Fruit fly (Drosophila melanogaster): ENCODE measurements around the gene CG6503.

The CG6503 gene

dm6 chr3R:26442609-26443180 lies 17.8 kb upstream of the CG6503 start:
- peak; percentile 39 for TF ChIP-seq noc (tag; optimal IDR thresholded peaks at IDR 0.05)

DNA sequence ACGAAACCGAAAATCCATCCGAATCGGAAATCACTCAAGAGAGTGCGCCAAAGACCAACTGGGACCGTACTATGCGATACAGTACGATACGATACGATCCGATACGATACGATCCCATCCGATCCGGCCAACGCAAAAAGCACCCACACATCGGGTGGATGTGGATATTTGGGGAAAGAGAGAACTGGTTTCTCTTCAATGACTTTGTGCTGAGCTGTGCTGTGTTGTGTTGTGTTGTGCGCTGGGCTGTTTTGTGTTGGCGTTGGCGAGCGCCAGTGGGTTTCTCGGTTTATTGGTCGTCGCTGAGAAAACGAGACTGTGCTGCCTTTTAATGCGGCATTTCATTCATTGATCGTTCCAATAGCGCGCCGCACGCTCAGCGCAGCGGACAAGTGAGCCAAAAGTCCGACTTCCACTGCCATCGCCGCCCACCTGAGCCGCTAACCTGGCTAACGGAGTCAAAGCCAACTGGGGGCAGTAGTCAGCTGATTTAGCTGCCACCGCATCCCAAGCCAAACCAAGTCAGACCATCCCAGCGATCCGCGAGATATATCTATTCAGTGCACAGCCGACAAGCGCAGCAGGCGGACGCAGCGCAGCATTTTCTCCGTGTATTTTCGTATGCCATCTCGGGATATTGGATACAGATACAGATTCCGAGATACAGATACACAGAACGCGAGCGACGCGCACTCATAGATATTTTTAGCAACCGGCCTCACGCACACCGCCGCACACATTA lies 15.7 kb upstream of the CG6503 start, which contains the start of gene tx:
Gene tx (plus strand): TSS at position 324 of the 742 bp plus-strand sequence.
- TF ChIP-seq noc (tag; optimal IDR thresholded peaks at IDR 0.05) = no peak

DNA sequence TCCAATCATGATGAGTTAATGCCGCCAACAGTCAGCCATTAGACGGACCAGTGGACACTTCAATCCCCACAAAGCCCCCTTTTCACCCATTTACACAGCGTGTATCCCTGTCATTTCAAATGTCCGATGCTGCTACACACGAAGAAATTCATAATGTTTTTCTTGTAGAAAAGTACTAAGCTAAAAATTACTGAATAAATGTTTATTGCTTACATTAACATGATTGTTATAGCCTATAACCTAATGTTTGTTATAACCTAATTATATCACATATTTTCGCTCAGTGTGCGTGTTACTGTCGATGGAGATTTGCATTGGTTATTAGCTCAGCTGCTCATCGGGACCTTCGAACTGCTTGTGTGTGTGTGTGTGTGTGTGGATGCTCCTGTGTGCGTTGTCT lies 11.6 kb upstream of the CG6503 start:
- no peak for TF ChIP-seq noc (tag; optimal IDR thresholded peaks at IDR 0.05)

- TF ChIP-seq noc (tag; optimal IDR thresholded peaks at IDR 0.05) = no peak
Measured at dm6 chr3R:26436001-26436400, 11.1 kb upstream of the CG6503 start.

dm6 chr3R:26433743-26434142 lies 8.8 kb upstream of the CG6503 start:
- no peak for TF ChIP-seq noc (tag; optimal IDR thresholded peaks at IDR 0.05)

- TF ChIP-seq noc (tag; optimal IDR thresholded peaks at IDR 0.05) = no peak
Measured at dm6 chr3R:26432978-26433377, 8.1 kb upstream of the CG6503 start.

- TF ChIP-seq noc (tag; optimal IDR thresholded peaks at IDR 0.05) = no peak
Measured at dm6 chr3R:26432526-26432925, 7.6 kb upstream of the CG6503 start.

- TF ChIP-seq noc (tag; optimal IDR thresholded peaks at IDR 0.05) = no peak
Measured at dm6 chr3R:26429619-26430018, 4.7 kb upstream of the CG6503 start.

DNA sequence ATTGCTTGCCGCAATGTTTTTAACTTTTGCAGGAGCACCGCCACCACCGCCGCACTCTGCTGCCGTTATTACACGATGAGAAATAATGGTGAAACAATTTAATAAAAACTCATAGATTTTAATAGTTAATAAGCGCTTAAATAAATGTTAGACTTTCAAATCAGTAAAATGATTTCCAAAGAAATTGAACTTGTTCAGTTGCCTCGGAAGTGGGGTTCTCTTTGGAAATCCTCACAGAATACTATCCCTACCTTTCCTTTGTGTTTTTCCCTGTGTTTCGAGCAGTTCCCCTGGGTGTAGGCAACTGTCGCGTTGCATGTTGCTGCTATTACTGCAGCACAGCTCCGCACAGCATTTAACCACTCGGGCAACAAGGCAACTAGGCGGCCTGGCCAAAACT lies 3.3 kb upstream of the CG6503 start:
- TF ChIP-seq noc (tag; optimal IDR thresholded peaks at IDR 0.05) = no peak

DNA sequence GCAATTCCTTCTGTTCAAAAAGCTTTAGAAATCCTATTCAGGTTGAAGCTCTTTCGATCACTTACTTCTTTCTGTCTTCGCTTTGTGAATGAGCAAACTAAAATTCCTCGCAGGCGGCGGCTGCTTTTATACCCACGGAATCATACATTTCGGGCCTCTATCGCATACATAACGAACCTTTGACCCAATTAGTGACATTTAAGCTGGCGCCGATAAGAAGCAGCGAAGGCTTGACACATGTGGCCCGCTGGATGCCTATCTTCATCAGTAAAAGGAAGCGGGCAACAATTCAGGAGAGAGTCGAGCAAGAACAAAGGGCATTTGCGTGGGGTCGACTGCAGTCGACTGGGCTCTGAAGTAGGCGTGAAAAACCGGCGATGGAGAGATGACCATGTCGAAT lies 776 bp upstream of the CG6503 start, which contains the start of gene CG34291:
Gene CG34291 (minus strand): TSS at position 101 of the 400 bp plus-strand sequence.
- no peak for TF ChIP-seq noc (tag; optimal IDR thresholded peaks at IDR 0.05)

DNA sequence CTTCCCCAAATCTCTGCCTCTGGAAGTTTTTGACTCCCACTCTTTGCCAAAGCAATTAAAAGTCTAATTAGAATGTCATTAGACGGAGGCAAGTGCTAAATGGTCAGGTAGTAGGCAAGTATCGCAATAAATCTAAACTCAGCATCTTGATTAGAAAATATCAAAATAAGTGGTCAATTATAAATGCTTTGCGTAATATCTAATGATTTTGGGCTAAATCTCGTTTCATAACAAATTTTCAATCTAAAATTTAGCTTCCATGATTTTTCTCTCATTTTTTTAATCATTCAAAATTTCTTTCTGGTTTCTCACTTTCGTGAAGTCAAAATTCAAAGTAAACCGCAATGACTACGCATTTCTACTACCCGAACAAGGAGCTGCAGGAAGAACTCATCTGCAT lies 11.1 kb downstream of the CG6503 start, which contains the start of gene Ald2:
Gene Ald2 (plus strand): TSS at position 301 of the 400 bp plus-strand sequence.
- TF ChIP-seq noc (tag; optimal IDR thresholded peaks at IDR 0.05) = no peak

DNA sequence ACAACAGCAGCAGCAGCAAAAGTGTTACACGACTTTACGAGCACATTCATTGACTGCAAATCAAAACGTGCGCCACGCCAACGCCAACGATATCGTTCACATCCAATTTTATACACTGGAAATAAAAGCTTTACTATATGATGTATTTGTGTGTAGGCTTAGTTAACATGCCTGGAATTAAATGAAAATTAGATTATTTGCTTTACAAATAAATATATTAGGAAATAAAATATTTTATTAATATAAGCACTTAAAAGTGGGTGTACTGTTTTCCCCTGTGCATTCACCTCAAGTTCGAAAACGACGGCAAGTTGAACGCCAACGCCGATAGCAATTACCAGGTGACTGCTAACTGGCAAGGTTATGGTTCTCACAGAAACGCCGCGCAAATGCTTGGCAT lies 15.1 kb downstream of the CG6503 start:
- no peak for TF ChIP-seq noc (tag; optimal IDR thresholded peaks at IDR 0.05)

DNA sequence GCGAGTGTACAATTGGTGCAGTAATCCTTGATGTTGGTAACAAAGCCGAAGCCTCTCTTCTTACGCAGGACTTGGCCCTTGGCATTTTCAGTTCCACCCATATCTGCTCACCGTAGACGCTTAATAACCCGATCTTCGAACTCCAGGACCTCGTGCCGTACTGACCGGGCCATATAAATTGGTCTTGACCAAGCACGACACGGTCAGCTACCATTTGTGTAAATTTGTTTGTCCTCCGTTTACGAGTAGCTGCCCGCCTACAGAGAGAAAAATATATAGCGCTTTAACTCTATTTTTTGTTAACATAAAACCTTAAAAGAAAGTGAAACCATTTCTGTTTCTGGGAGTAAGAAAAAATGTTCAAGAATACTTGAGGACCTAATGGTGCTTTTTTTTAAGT lies 21.3 kb downstream of the CG6503 start, which contains the start of gene ppk15:
Gene ppk15 (minus strand): TSS at position 101 of the 400 bp plus-strand sequence.
- TF ChIP-seq noc (tag; optimal IDR thresholded peaks at IDR 0.05) = no peak
